Worm (Caenorhabditis elegans) whole organism, L4/young adult: ENCODE measurements around the gene oops-1.

Source experiments
- W03F9.2 ChIP-seq: fragments of 150-350 bp; optimal IDR thresholded peaks from 2 replicates; lab custom pipeline; 2014; ENCODE audit warnings: missing biosample characterization, missing genetic modification characterization
- dao-5 ChIP-seq: sonication (generic microtip); optimal IDR thresholded peaks from 2 replicates; lab custom pipeline; 2016; ENCODE audit warnings: missing genotype, missing genetic modification characterization, moderate library complexity, missing compliant biosample characterization
- him-1 ChIP-seq: sonication (generic microtip); optimal IDR thresholded peaks from 2 replicates; lab custom pipeline; 2016; ENCODE audit warnings: missing genotype, missing genetic modification reagents, missing genetic modification characterization, missing compliant biosample characterization

DNA sequence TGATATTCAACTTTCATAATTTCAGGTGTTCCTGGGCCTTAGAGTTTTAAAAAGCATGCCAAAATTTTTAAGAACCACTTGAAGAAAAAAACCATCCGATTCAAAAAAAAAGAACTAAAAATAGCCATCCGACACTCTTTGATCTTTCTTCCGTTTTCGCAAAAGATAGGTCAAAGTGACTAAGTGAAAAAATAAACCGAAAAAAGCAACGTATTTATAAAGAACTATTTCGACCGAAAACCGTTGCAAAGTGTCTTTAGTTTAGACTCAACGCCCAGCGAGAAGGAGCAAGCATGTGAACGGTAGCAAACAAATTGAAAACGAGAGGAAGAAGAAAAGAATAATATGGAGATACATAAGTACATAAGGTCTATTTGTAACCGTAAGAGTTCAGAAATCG, 30.3 kb downstream of the oops-1 start:
- TF ChIP-seq him-1 (no peak), dao-5 (tag; lab: Kevin White, UChicago) (no peak), W03F9.2 (tag; lab: Kevin White, UChicago) (no peak)
